Worm (Caenorhabditis elegans) whole organism, L4 larva: Measurements from ENCODE around the gene F19H8.2.
A peak's percentile ranks its signal among the peaks of the same experiment; 100 is the strongest.

Experiments
- D1046.2 ChIP-seq: fragments of 200-800 bp; sonication (Bioruptor generic); IDR thresholded peaks from 2 replicates; pipeline ENCODE4 v1.3.6; 2022; ENCODE audit warnings: missing genetic modification characterization, missing compliant biosample characterization
- F49E8.2 ChIP-seq: sonication (generic microtip); optimal IDR thresholded peaks from 2 replicates; lab custom pipeline; 2016; ENCODE audit warnings: missing compliant biosample characterization, mild to moderate bottlenecking, missing genetic modification characterization, borderline replicate concordance
- T20F7.1 ChIP-seq: fragments of 200-800 bp; sonication (Bioruptor generic); optimal IDR thresholded peaks from 2 replicates; lab custom pipeline; 2018; ENCODE audit warnings: mild to moderate bottlenecking, missing genetic modification characterization, missing compliant biosample characterization
- T26A8.4 ChIP-seq: fragments of 200-800 bp; sonication (Bioruptor generic); IDR thresholded peaks from 2 replicates; pipeline ENCODE4 v1.3.6; 2022; ENCODE audit warnings: missing genetic modification characterization, missing compliant biosample characterization
- Y48G9A.11 ChIP-seq: fragments of 200-800 bp; sonication (Bioruptor generic); IDR thresholded peaks from 2 replicates; pipeline ENCODE4 v1.3.6; 2022; ENCODE audit warnings: missing genetic modification reagents, missing genetic modification characterization, missing compliant biosample characterization
- ZK546.5 ChIP-seq, 2 experiments: sonication (generic microtip); optimal IDR thresholded peaks; 2 replicates each; lab custom pipeline; 2017; ENCODE audit warnings: missing biosample characterization in 2 of 2, missing genetic modification characterization in 2 of 2
- aha-1 ChIP-seq: fragments of 150-350 bp; peaks from one replicate; lab custom pipeline; 2014; ENCODE audit warnings: missing biosample characterization, missing genetic modification characterization
- ama-1 ChIP-seq: fragments of 150-350 bp; optimal IDR thresholded peaks from 2 replicates; lab custom pipeline; 2014; ENCODE audit warnings: inconsistent platforms, mixed read lengths
- ceh-82 ChIP-seq: sonication (generic microtip); optimal IDR thresholded peaks from 2 replicates; lab custom pipeline; 2017; ENCODE audit warnings: missing biosample characterization, missing genetic modification characterization
- daf-16 ChIP-seq, 3 experiments: sonication (generic microtip); optimal IDR thresholded peaks; 2 replicates each; lab custom pipeline; 2016 to 2017; ENCODE audit warnings: missing genetic modification characterization in 3 of 3, missing genetic modification reagents in 3 of 3, mild to moderate bottlenecking in 2 of 3, missing compliant biosample characterization in 2 of 3, missing biosample characterization in 1 of 3, moderate library complexity in 1 of 3
- dmd-8 ChIP-seq: fragments of 200-800 bp; sonication (Bioruptor generic); IDR thresholded peaks from 2 replicates; pipeline ENCODE4 v1.3.6; 2022; ENCODE audit warnings: missing genetic modification characterization, missing compliant biosample characterization
- dpl-1 ChIP-seq: fragments of 150-350 bp; optimal IDR thresholded peaks from 2 replicates; lab custom pipeline; 2014; ENCODE audit warnings: missing biosample characterization, missing genetic modification reagents, missing genetic modification characterization
- duxl-1 ChIP-seq: sonication (generic microtip); optimal IDR thresholded peaks from 2 replicates; lab custom pipeline; 2016; ENCODE audit warnings: mild to moderate bottlenecking, missing genetic modification characterization, moderate library complexity, missing compliant biosample characterization; ENCODE audit not compliant: poor library complexity
- dve-1 ChIP-seq: sonication (generic microtip); optimal IDR thresholded peaks from 2 replicates; lab custom pipeline; 2017; ENCODE audit warnings: antibody characterized with exemption, mild to moderate bottlenecking, missing genetic modification characterization, missing compliant biosample characterization; ENCODE audit not compliant: insufficient read depth
- egl-27 ChIP-seq: sonication (generic microtip); optimal IDR thresholded peaks from 3 replicates; lab custom pipeline; 2017; ENCODE audit warnings: missing biosample characterization, missing genetic modification reagents, missing genetic modification characterization
- egl-43 ChIP-seq: fragments of 200-800 bp; sonication (Bioruptor generic); IDR thresholded peaks from 2 replicates; pipeline ENCODE4 v1.3.6; 2022; ENCODE audit warnings: missing genetic modification reagents, missing genetic modification characterization, missing compliant biosample characterization
- fos-1 ChIP-seq: fragments of 150-350 bp; optimal IDR thresholded peaks from 2 replicates; lab custom pipeline; 2014; ENCODE audit warnings: missing biosample characterization, missing genetic modification characterization
- lim-7 ChIP-seq: fragments of 200-800 bp; sonication (Bioruptor generic); IDR thresholded peaks from 2 replicates; pipeline ENCODE4 v1.3.6; 2022; ENCODE audit warnings: missing genetic modification characterization, missing compliant biosample characterization
- lin-13 ChIP-seq: fragments of 150-350 bp; optimal IDR thresholded peaks from 2 replicates; lab custom pipeline; 2014; ENCODE audit warnings: missing biosample characterization, missing genetic modification reagents, missing genetic modification characterization
- madf-9 ChIP-seq: fragments of 200-800 bp; sonication (Bioruptor generic); conservative IDR thresholded peaks from 2 replicates; pipeline ENCODE4 v1.3.6; 2022; ENCODE audit warnings: missing genetic modification reagents, missing genetic modification characterization, missing compliant biosample characterization
- mdl-1 ChIP-seq, 2 experiments: fragments of 150-350 bp in 1 of 2; sonication (generic microtip) in 1 of 2; optimal IDR thresholded peaks; 2 replicates each; lab custom pipeline; 2014 to 2017; ENCODE audit warnings: missing biosample characterization in 2 of 2, missing genetic modification characterization in 2 of 2
- mdt-29 ChIP-seq: fragments of 200-800 bp; sonication (Bioruptor generic); IDR thresholded peaks from 2 replicates; pipeline ENCODE4 v1.3.6; 2022; ENCODE audit warnings: missing genetic modification reagents, missing genetic modification characterization, missing compliant biosample characterization
- mxl-3 ChIP-seq: fragments of 200-800 bp; sonication (Bioruptor generic); optimal IDR thresholded peaks from 2 replicates; lab custom pipeline; 2018; ENCODE audit warnings: mild to moderate bottlenecking, missing genetic modification characterization, missing compliant biosample characterization
- nhr-102 ChIP-seq: sonication (generic microtip); optimal IDR thresholded peaks from 2 replicates; lab custom pipeline; 2016; ENCODE audit warnings: mild to moderate bottlenecking, missing genetic modification characterization, moderate library complexity, missing compliant biosample characterization
- nhr-11 ChIP-seq: fragments of 150-350 bp; optimal IDR thresholded peaks from 2 replicates; lab custom pipeline; 2014; ENCODE audit warnings: missing biosample characterization, missing genetic modification characterization
- nhr-237 ChIP-seq: sonication (generic microtip); optimal IDR thresholded peaks from 2 replicates; lab custom pipeline; 2017; ENCODE audit warnings: missing biosample characterization, missing genetic modification characterization
- nhr-28 ChIP-seq: fragments of 150-350 bp; optimal IDR thresholded peaks from 2 replicates; lab custom pipeline; 2014; ENCODE audit warnings: missing biosample characterization, missing genetic modification characterization
- nhr-41 ChIP-seq: fragments of 200-800 bp; sonication (Bioruptor generic); IDR thresholded peaks from 2 replicates; pipeline ENCODE4 v1.3.6; 2022; ENCODE audit warnings: missing genetic modification reagents, missing genetic modification characterization, missing compliant biosample characterization
- nhr-42 ChIP-seq: fragments of 200-800 bp; sonication (Bioruptor generic); IDR thresholded peaks from 2 replicates; pipeline ENCODE4 v1.3.6; 2022; ENCODE audit warnings: missing genetic modification characterization, missing compliant biosample characterization
- nhr-48 ChIP-seq: sonication (generic microtip); optimal IDR thresholded peaks from 2 replicates; lab custom pipeline; 2016; ENCODE audit warnings: mild to moderate bottlenecking, missing genetic modification characterization, missing compliant biosample characterization
- nhr-76 ChIP-seq: fragments of 150-350 bp; optimal IDR thresholded peaks from 2 replicates; lab custom pipeline; 2014; ENCODE audit warnings: missing biosample characterization, missing genetic modification characterization
- pha-4 ChIP-seq, 2 experiments: fragments of 150-350 bp in 1 of 2; fragments of 200-800 bp in 1 of 2; sonication (Bioruptor generic) in 1 of 2; IDR thresholded peaks in 1 of 2; optimal IDR thresholded peaks in 1 of 2; 2 replicates each; pipeline versions ENCODE4 v1.3.6 to Lab custom; 2014 to 2022; ENCODE audit warnings: missing genetic modification characterization in 2 of 2, missing genetic modification reagents in 2 of 2, missing biosample characterization in 1 of 2, missing compliant biosample characterization in 1 of 2
- saeg-2 ChIP-seq: fragments of 200-800 bp; sonication (Bioruptor generic); IDR thresholded peaks from 2 replicates; pipeline ENCODE4 v1.3.6; 2022; ENCODE audit warnings: missing genetic modification reagents, missing genetic modification characterization, missing compliant biosample characterization
- sdz-12 ChIP-seq: fragments of 200-800 bp; sonication (Bioruptor generic); optimal IDR thresholded peaks from 2 replicates; lab custom pipeline; 2018; ENCODE audit warnings: mild to moderate bottlenecking, missing genetic modification characterization, missing compliant biosample characterization
- unc-62 ChIP-seq, 3 experiments: fragments of 150-350 bp in 1 of 3; sonication (generic microtip); optimal IDR thresholded peaks in 2 of 3; peaks in 1 of 3; 1 replicate in 1 of 3; 2 replicates in 2 of 3; lab custom pipeline; 2014 to 2017; ENCODE audit warnings: missing biosample characterization in 3 of 3, missing genetic modification characterization in 3 of 3, missing genetic modification reagents in 3 of 3, missing genotype in 1 of 3
- zip-2 ChIP-seq: fragments of 150-350 bp; optimal IDR thresholded peaks from 2 replicates; lab custom pipeline; 2014; ENCODE audit warnings: missing biosample characterization, missing genetic modification characterization
- ztf-11 ChIP-seq: fragments of 150-350 bp; optimal IDR thresholded peaks from 2 replicates; lab custom pipeline; 2014; ENCODE audit warnings: missing biosample characterization, missing genetic modification characterization

F19H8.2 gene

DNA sequence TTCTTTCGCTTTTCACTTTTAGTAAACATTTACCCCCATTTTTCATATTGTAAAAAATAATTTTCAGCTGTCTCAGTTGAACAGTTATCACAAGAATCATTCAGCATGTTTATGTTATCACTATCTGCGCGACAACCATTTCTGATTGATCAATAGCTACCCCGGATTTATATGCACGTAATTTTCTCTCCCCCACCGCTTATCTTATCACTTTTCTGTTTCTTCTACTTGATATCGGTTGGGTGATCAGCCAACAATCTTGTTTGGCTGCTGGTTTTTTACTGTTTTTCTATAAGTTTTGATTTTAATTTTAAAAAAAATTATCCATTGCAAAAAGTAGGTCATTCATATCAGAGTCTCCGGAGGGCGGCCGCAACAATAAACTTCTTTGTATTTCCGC is 7.9 kb downstream of the F19H8.2 start:
- TF ChIP-seq D1046.2 (GFP tag; lab: Robert Waterston, UW) (no peak), madf-9 (no peak), daf-16 (GFP tag; optimal IDR thresholded peaks at IDR 0.05; lab: Kevin White, UChicago) (no peak), daf-16 (tag; optimal IDR thresholded peaks at IDR 0.05; lab: Kevin White, UChicago) (peak; percentile 48), ama-1 (lab: Kevin White, UChicago) (no peak), nhr-76 (tag; lab: Kevin White, UChicago) (no peak), ztf-11 (tag; lab: Kevin White, UChicago) (no peak), dmd-8 (GFP tag; lab: Robert Waterston, UW) (no peak), aha-1 (peak; percentile 45), pha-4 (GFP tag; IDR thresholded peaks at IDR 0.05; lab: Robert Waterston, UW) (no peak), pha-4 (tag; optimal IDR thresholded peaks at IDR 0.05; lab: Kevin White, UChicago) (no peak), dve-1 (tag; lab: Kevin White, UChicago) (no peak), mdt-29 (GFP tag; lab: Robert Waterston, UW) (no peak), ZK546.5 (tag; optimal IDR thresholded peaks at IDR 0.05; lab: Kevin White, UChicago) (no peak), dpl-1 (GFP tag; lab: Kevin White, UChicago) (no peak), nhr-41 (GFP tag; lab: Robert Waterston, UW) (no peak), sdz-12 (GFP tag; lab: Kevin White, UChicago) (no peak), nhr-28 (tag; lab: Kevin White, UChicago) (peak; percentile 3), T20F7.1 (no peak), Y48G9A.11 (no peak)

ce11 chrII:14593281-14593680 is 12.4 kb downstream of the F19H8.2 start, which contains the start of gene catp-4:
TSS of gene catp-4 (plus strand) at chrII:14593581.
- TF ChIP-seq mxl-3 (GFP tag; lab: Kevin White, UChicago) (no peak), ceh-82 (no peak), zip-2 (tag; lab: Kevin White, UChicago) (no peak), nhr-28 (tag; lab: Kevin White, UChicago) (no peak), nhr-48 (tag; lab: Kevin White, UChicago) (no peak), dpl-1 (GFP tag; lab: Kevin White, UChicago) (no peak), nhr-11 (tag; lab: Kevin White, UChicago) (no peak), F49E8.2 (tag; lab: Kevin White, UChicago) (no peak), lim-7 (GFP tag; lab: Robert Waterston, UW) (no peak), T26A8.4 (GFP tag; lab: Robert Waterston, UW) (no peak)

- TF ChIP-seq mdl-1 (tag; optimal IDR thresholded peaks at IDR 0.05; lab: Kevin White, UChicago): no peak
- TF ChIP-seq aha-1: peak; percentile 67
- TF ChIP-seq nhr-11 (tag; lab: Kevin White, UChicago): peak; percentile 64
- TF ChIP-seq unc-62 (GFP tag; optimal IDR thresholded peaks at IDR 0.05 in 1 of 2; lab: Kevin White, UChicago): peak in 1 of 2 experiments; percentile 58
- TF ChIP-seq unc-62 (tag; optimal IDR thresholded peaks at IDR 0.05; lab: Kevin White, UChicago): no peak
Measured at ce11 chrII:14592629-14593028, 13.0 kb downstream of the F19H8.2 start.

DNA sequence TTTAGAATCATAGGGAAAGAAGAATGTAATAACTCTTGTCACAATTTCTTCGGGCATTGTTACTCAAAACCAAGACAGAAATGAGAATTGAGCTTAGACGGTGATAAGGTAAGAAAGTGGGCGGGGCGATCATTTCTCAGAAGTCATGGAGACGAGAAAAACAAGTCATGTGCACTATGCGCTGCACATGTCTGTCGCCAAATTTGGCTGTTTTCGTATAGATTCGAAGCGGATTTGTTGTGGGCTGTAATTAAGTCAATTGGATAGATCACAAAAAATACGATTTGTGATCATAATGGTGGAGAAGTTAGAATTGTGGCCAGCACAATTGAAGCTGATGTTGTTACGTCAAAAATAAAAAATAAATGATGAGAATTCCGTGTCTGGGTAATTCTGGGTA is 14.0 kb downstream of the F19H8.2 start, which contains the start of gene C01G12.7:
TSS of gene C01G12.7 (minus strand) at position 195 of the 400 bp plus-strand sequence.
- TF ChIP-seq duxl-1 (tag; lab: Kevin White, UChicago) (no peak), nhr-42 (GFP tag; lab: Robert Waterston, UW) (0 out of 2 replicates have a peak, but pooled peaks have one; percentile 13)

- TF ChIP-seq egl-27 (no peak), fos-1 (tag; lab: Kevin White, UChicago) (no peak), lin-13 (GFP tag; lab: Kevin White, UChicago) (no peak), nhr-102 (tag; lab: Kevin White, UChicago) (no peak), mdt-29 (GFP tag; lab: Robert Waterston, UW) (no peak), egl-43 (GFP tag; lab: Robert Waterston, UW) (no peak), nhr-237 (tag; lab: Kevin White, UChicago) (no peak), saeg-2 (GFP tag; lab: Robert Waterston, UW) (no peak)
- TF ChIP-seq, all 104 proteins: peak for 0
Measured at ce11 chrII:14588162-14588561, 17.5 kb downstream of the F19H8.2 start, which contains the start of gene nspb-10. TSS of gene nspb-10 (minus strand) at chrII:14588262.
